Worm (Caenorhabditis elegans): ENCODE measurements around the gene str-187.

DNA sequence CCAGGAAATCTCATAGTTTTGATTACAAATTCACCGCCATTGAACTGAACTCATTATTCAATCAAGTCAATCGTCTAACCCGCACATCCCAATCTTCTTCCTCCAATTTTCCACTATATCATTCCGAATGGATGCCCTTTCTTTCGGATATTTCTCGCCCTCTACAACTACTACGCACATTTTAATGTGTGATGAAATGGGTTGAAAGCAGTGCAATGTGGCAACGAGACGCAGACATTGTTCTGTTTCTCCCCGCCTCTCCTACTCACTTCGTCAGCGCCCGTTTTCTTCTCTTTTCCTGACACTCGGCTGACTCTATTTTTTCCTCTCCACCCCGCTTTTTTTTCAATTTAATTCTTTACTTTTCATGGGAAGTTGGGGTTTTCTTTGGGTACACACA lies 3.2 kb downstream of the str-187 start:
- TF ChIP-seq W03F9.2 (tag; optimal IDR thresholded peaks at IDR 0.05) (peak; percentile 12), dao-5 (tag; optimal IDR thresholded peaks at IDR 0.05) (no peak)
